Fruit fly (Drosophila melanogaster) whole organism, embryonic: ENCODE results near the gene CG11737.

Experiments used
- CG30403 ChIP-seq: fragments of 200-800 bp; sonication (Bioruptor generic); optimal IDR thresholded peaks from 3 replicates; lab custom pipeline; 2016; ENCODE audit warnings: missing biosample characterization, missing genetic modification characterization
- CG32772 ChIP-seq: fragments of 200-800 bp; sonication (Bioruptor generic); IDR thresholded peaks from 2 replicates; pipeline ENCODE4 v1.3.6; 2022; ENCODE audit warnings: missing biosample characterization, missing genetic modification characterization
- CG33213 ChIP-seq: fragments of 200-800 bp; sonication (Bioruptor generic); optimal IDR thresholded peaks from 3 replicates; lab custom pipeline; 2016; ENCODE audit warnings: missing biosample characterization, missing genetic modification characterization
- CG7372 ChIP-seq: fragments of 200-800 bp; sonication (Bioruptor generic); IDR thresholded peaks from 2 replicates; pipeline ENCODE4 v1.3.6; 2022; ENCODE audit warnings: missing biosample characterization, missing genetic modification characterization
- Hr51 ChIP-seq, 2 experiments: fragments of 200-800 bp; sonication (Bioruptor generic); optimal IDR thresholded peaks; 2 replicates in 1 of 2; 3 replicates in 1 of 2; lab custom pipeline; 2016 to 2018; ENCODE audit warnings: missing biosample characterization in 2 of 2, missing genetic modification characterization in 2 of 2, mild to moderate bottlenecking in 1 of 2, moderate library complexity in 1 of 2
- MBD-R2 ChIP-seq: fragments of 200-800 bp; sonication (Bioruptor generic); IDR thresholded peaks from 2 replicates; pipeline ENCODE4 v1.3.6; 2022; ENCODE audit warnings: missing biosample characterization, missing genetic modification characterization
- NFAT ChIP-seq: fragments of 200-800 bp; sonication (Bioruptor generic); IDR thresholded peaks from 2 replicates; pipeline ENCODE4 v1.3.6; 2022; ENCODE audit warnings: missing biosample characterization, missing genetic modification characterization
- jumu ChIP-seq: fragments of 200-800 bp; sonication (Bioruptor generic); optimal IDR thresholded peaks from 3 replicates; lab custom pipeline; 2016; ENCODE audit warnings: missing biosample characterization, missing genetic modification characterization
- sens ChIP-seq: fragments of 200-800 bp; sonication (Bioruptor generic); peaks from one replicate; lab custom pipeline; 2016; ENCODE audit warnings: missing biosample characterization, missing genetic modification characterization
- stwl ChIP-seq: fragments of 200-800 bp; sonication (Bioruptor generic); optimal IDR thresholded peaks from 3 replicates; lab custom pipeline; 2018; ENCODE audit warnings: missing biosample characterization, mild to moderate bottlenecking, missing genetic modification characterization, moderate library complexity
- vvl ChIP-seq: fragments of 200-800 bp; sonication (Bioruptor generic); IDR thresholded peaks from 2 replicates; pipeline ENCODE4 v1.3.6; 2022; ENCODE audit warnings: missing biosample characterization, missing genetic modification characterization

CG11737 gene

dm6 chr3R:8563774-8564173 is 46.1 kb downstream of the CG11737 start, which contains the start of gene Cenp-C (continued):
- TF ChIP-seq Hr51 (GFP tag; optimal IDR thresholded peaks at IDR 0.05; lab: Kevin White, UChicago): peak in 1 of 2 experiments; percentile 18
- TF ChIP-seq CG33213 (GFP tag; lab: Kevin White, UChicago): peak; percentile 2
- peak; percentile 84 for TF ChIP-seq sens (GFP tag; lab: Kevin White, UChicago)
- 0 out of 2 replicates have a peak, but pooled peaks have one; percentile 29 for TF ChIP-seq vvl (GFP tag; lab: Robert Waterston, UW)
- no peak for TF ChIP-seq CG32772 (GFP tag; lab: Robert Waterston, UW)
- TF ChIP-seq NFAT: 0 out of 2 replicates have a peak, but pooled peaks have one; percentile 17
- TF ChIP-seq CG7372 (GFP tag; lab: Robert Waterston, UW): no peak
- peak; percentile 80 for TF ChIP-seq MBD-R2 (GFP tag; lab: Robert Waterston, UW)
- TF ChIP-seq jumu: peak; percentile 73
- peak; percentile 64 for TF ChIP-seq stwl (tag; lab: Kevin White, UChicago)
- peak; percentile 52 for TF ChIP-seq CG30403 (GFP tag; lab: Kevin White, UChicago)
